Fruit fly (Drosophila melanogaster): ENCODE measurements around the gene Clp.

Clp gene

DNA sequence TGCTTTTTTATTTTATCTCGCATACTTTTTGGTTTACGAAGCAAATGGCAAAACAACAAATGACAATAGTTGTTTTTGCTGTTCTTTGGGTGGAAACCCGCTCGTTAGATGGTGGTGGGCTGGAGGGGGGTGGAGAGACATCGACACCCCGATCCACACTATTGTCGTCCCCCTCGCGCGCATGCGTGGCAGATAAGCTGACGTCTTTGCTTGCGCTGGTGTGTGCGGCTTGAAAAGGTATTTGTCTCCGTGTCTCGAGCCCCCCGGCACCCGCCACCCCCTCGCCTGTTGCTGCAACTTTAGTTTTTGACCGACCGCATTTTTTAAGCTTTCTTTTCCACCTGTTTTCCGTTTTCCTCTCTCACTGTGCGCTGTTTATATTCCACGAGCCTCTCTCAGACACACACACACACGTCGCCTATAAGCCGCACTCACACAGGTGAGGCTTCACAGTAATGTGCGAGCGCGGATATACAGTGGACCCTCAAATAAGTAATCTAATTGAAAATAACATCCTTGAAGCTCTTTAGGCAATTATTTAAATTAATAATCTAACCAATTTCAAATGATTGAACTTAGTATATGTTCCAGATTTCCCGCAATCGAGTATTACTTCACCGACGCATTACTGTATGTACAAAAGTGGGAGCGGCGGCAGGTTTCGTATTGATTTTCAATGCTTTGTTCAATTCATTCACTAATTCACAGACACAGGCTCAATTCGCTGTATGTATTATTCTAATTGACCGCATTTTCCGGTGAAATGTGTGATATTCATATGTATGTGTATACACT is 47.4 kb downstream of the Clp start (continued):
- TF ChIP-seq wek (GFP tag; optimal IDR thresholded peaks at IDR 0.05): peak; percentile 82
- TF ChIP-seq CG10209 (GFP tag; optimal IDR thresholded peaks at IDR 0.05): peak; percentile 91
- TF ChIP-seq Hr3 (GFP tag; optimal IDR thresholded peaks at IDR 0.05): peak; percentile 85
- TF ChIP-seq Dip3 (GFP tag; optimal IDR thresholded peaks at IDR 0.05): peak; percentile 89
- peak; percentile 82 for TF ChIP-seq CG11560 (tag; IDR thresholded peaks at IDR 0.05)
- TF ChIP-seq CG1233 (GFP tag; optimal IDR thresholded peaks at IDR 0.05): peak; percentile 93
- no peak for TF ChIP-seq CG16813 (GFP tag; IDR thresholded peaks at IDR 0.05; ENCODE audit: partially characterized antibody)
- peak; percentile 82 for TF ChIP-seq repo (GFP tag; optimal IDR thresholded peaks at IDR 0.05)
- peak; percentile 95 for TF ChIP-seq sob (GFP tag; IDR thresholded peaks at IDR 0.05)
- TF ChIP-seq Oaz (GFP tag; IDR thresholded peaks at IDR 0.05): peak; percentile 93
- TF ChIP-seq usp (GFP tag; optimal IDR thresholded peaks at IDR 0.05): no peak
- peak; percentile 86 for TF ChIP-seq CG8281 (tag; optimal IDR thresholded peaks at IDR 0.05)
- TF ChIP-seq Hr51 (GFP tag; optimal IDR thresholded peaks at IDR 0.05): peak; percentile 87 to 93
- peak; percentile 93 for TF ChIP-seq ind (GFP tag; optimal IDR thresholded peaks at IDR 0.05)
- peak; percentile 68 for TF ChIP-seq ac (GFP tag; optimal IDR thresholded peaks at IDR 0.05)
- peak; percentile 89 for TF ChIP-seq bowl (GFP tag; IDR thresholded peaks at IDR 0.05)
- peak; percentile 87 for TF ChIP-seq CG5953 (GFP tag; IDR thresholded peaks at IDR 0.05)
- TF ChIP-seq CG1647 (GFP tag; optimal IDR thresholded peaks at IDR 0.05): peak; percentile 85
- peak; percentile 89 for TF ChIP-seq pho (GFP tag; optimal IDR thresholded peaks at IDR 0.05)
- peak; percentile 83 for TF ChIP-seq eyg (GFP tag; optimal IDR thresholded peaks at IDR 0.05)
- peak; percentile 83 for TF ChIP-seq CG14710 (tag; optimal IDR thresholded peaks at IDR 0.05)
- TF ChIP-seq CG3838 (GFP tag; optimal IDR thresholded peaks at IDR 0.05): peak; percentile 62
- TF ChIP-seq tna (GFP tag; IDR thresholded peaks at IDR 0.05; ENCODE audit: partially characterized antibody): peak; percentile 41; the same call in 1 of the 2 replicates
- TF ChIP-seq E2f2 (GFP tag; IDR thresholded peaks at IDR 0.05): peak; percentile 75
- TF ChIP-seq al (GFP tag; IDR thresholded peaks at IDR 0.05): peak; percentile 92
- TF ChIP-seq Antp (GFP tag; optimal IDR thresholded peaks at IDR 0.05): peak; percentile 83
- TF ChIP-seq Ada2b (GFP tag; IDR thresholded peaks at IDR 0.05): peak; percentile 93
- TF ChIP-seq Usf (GFP tag; optimal IDR thresholded peaks at IDR 0.05): peak; percentile 79
- peak; percentile 81 for TF ChIP-seq Six4 (GFP tag; optimal IDR thresholded peaks at IDR 0.05)
- peak; percentile 89 for TF ChIP-seq Ravus (GFP tag; IDR thresholded peaks at IDR 0.05)
- no peak for TF ChIP-seq Dp (GFP tag; optimal IDR thresholded peaks at IDR 0.05)
- TF ChIP-seq Dek (tag; optimal IDR thresholded peaks at IDR 0.05): peak; percentile 93
- TF ChIP-seq Asciz (GFP tag; optimal IDR thresholded peaks at IDR 0.05): peak; percentile 79
- no peak for TF ChIP-seq lov (optimal IDR thresholded peaks at IDR 0.05)
- TF ChIP-seq lov (GFP tag; IDR thresholded peaks at IDR 0.05): peak; percentile 95
- TF ChIP-seq Dll (GFP tag; IDR thresholded peaks at IDR 0.05; ENCODE audit: partially characterized antibody): no peak
- peak; percentile 87 for TF ChIP-seq gsb-n (tag; optimal IDR thresholded peaks at IDR 0.05)
- TF ChIP-seq croc (GFP tag; conservative IDR thresholded peaks at IDR 0.05): peak; percentile 85
- peak; percentile 85 for TF ChIP-seq ERR (GFP tag; optimal IDR thresholded peaks at IDR 0.05)
- peak; percentile 93 for TF ChIP-seq CG3847 (GFP tag; IDR thresholded peaks at IDR 0.05)
- no peak for TF ChIP-seq pan (optimal IDR thresholded peaks at IDR 0.05)
- peak in 1 of 2 experiments; percentile 97 for TF ChIP-seq pan (GFP tag; optimal IDR thresholded peaks at IDR 0.05 in 1 of 2, IDR thresholded peaks at IDR 0.05 in 1 of 2)
- no peak for TF ChIP-seq z (GFP tag; IDR thresholded peaks at IDR 0.05)
- TF ChIP-seq CG4328 (GFP tag; optimal IDR thresholded peaks at IDR 0.05): peak; percentile 80
- TF ChIP-seq CG32767 (GFP tag; IDR thresholded peaks at IDR 0.05): peak; percentile 92
- peak; percentile 75 for TF ChIP-seq shn (GFP tag; optimal IDR thresholded peaks at IDR 0.05)
- peak; percentile 92 for TF ChIP-seq CG11695 (GFP tag; IDR thresholded peaks at IDR 0.05)
- peak; percentile 95 for TF ChIP-seq CG10321 (GFP tag; IDR thresholded peaks at IDR 0.05)
- peak; percentile 62 for TF ChIP-seq fd102C (GFP tag; optimal IDR thresholded peaks at IDR 0.05)
- TF ChIP-seq CG7372 (GFP tag; IDR thresholded peaks at IDR 0.05): peak; percentile 93
